Worm (Caenorhabditis elegans) whole organism, L2 larva: ENCODE measurements around the gene C26F1.3.

Experiments used
- F13H6.1 ChIP-seq: sonication (generic microtip); optimal IDR thresholded peaks from 2 replicates; lab custom pipeline; 2016; ENCODE audit warnings: missing genetic modification characterization, missing compliant biosample characterization
- skn-1 ChIP-seq: sonication (generic microtip); optimal IDR thresholded peaks from 2 replicates; lab custom pipeline; 2017; ENCODE audit warnings: missing biosample characterization, missing genetic modification characterization
- unc-62 ChIP-seq: fragments of 150-350 bp; optimal IDR thresholded peaks from 2 replicates; lab custom pipeline; 2014; ENCODE audit warnings: missing biosample characterization, missing genetic modification reagents, missing genetic modification characterization

- no peak for TF ChIP-seq skn-1 (tag; lab: Kevin White, UChicago)
- no peak for TF ChIP-seq unc-62
- no peak for TF ChIP-seq F13H6.1 (tag; lab: Kevin White, UChicago)
Measured at ce11 chrV:7810591-7810990, 33.5 kb downstream of the C26F1.3 start.
